Worm (Caenorhabditis elegans) whole organism, early embryonic: Measurements from ENCODE around the gene T19D12.6.

Experiments
- B0310.2 ChIP-seq: sonication (generic microtip); optimal IDR thresholded peaks from 2 replicates; lab custom pipeline; 2016; ENCODE audit warnings: mild to moderate bottlenecking, missing genetic modification characterization, missing compliant biosample characterization
- F13C5.2 ChIP-seq: sonication (generic microtip); optimal IDR thresholded peaks from 2 replicates; lab custom pipeline; 2017; ENCODE audit warnings: mild to moderate bottlenecking, missing genetic modification characterization, inconsistent platforms, missing compliant biosample characterization
- aly-1 ChIP-seq: sonication (generic microtip); optimal IDR thresholded peaks from 2 replicates; lab custom pipeline; 2016; ENCODE audit warnings: missing genetic modification characterization, missing compliant biosample characterization
- ama-1 ChIP-seq: fragments of 150-350 bp; optimal IDR thresholded peaks from 2 replicates; lab custom pipeline; 2014
- ceh-13 ChIP-seq: fragments of 200-800 bp; sonication (Bioruptor generic); optimal IDR thresholded peaks from 2 replicates; lab custom pipeline; 2018; ENCODE audit warnings: mild to moderate bottlenecking, missing genetic modification characterization, missing compliant biosample characterization
- ceh-36 ChIP-seq: sonication (generic microtip); optimal IDR thresholded peaks from 2 replicates; lab custom pipeline; 2016; ENCODE audit warnings: missing genetic modification characterization, inconsistent platforms, missing compliant biosample characterization
- ets-7 ChIP-seq: sonication (generic microtip); optimal IDR thresholded peaks from 2 replicates; lab custom pipeline; 2016; ENCODE audit warnings: missing genotype, missing genetic modification characterization, missing compliant biosample characterization
- flt-1 ChIP-seq: fragments of 200-800 bp; sonication (Bioruptor generic); IDR thresholded peaks from 2 replicates; pipeline ENCODE4 v1.3.6; 2022; ENCODE audit warnings: missing genetic modification characterization, missing compliant biosample characterization
- hmbx-1 ChIP-seq: sonication (generic microtip); optimal IDR thresholded peaks from 2 replicates; lab custom pipeline; 2016; ENCODE audit warnings: mild to moderate bottlenecking, missing genetic modification characterization, missing compliant biosample characterization
- hmg-4 ChIP-seq: fragments of 200-800 bp; sonication (Bioruptor generic); optimal IDR thresholded peaks from 2 replicates; lab custom pipeline; 2018; ENCODE audit warnings: mild to moderate bottlenecking, missing genetic modification characterization, missing compliant biosample characterization
- hnd-1 ChIP-seq: sonication (generic microtip); optimal IDR thresholded peaks from 2 replicates; lab custom pipeline; 2016; ENCODE audit warnings: missing genetic modification characterization, missing compliant biosample characterization
- pes-1 ChIP-seq: fragments of 200-800 bp; sonication (Bioruptor generic); IDR thresholded peaks from 2 replicates; pipeline ENCODE4 v1.3.6; 2022; ENCODE audit warnings: missing genetic modification reagents, missing genetic modification characterization, missing compliant biosample characterization
- scrt-1 ChIP-seq: fragments of 200-800 bp; sonication (Bioruptor generic); IDR thresholded peaks from 2 replicates; pipeline ENCODE4 v1.3.6; 2022; ENCODE audit warnings: missing genetic modification characterization, missing compliant biosample characterization
- sea-1 ChIP-seq: fragments of 200-800 bp; sonication (Bioruptor generic); conservative IDR thresholded peaks from 2 replicates; pipeline ENCODE4 v1.3.6; 2022; ENCODE audit warnings: missing genetic modification characterization, missing compliant biosample characterization
- tbx-11 ChIP-seq: fragments of 200-800 bp; sonication (Bioruptor generic); IDR thresholded peaks from 2 replicates; pipeline ENCODE4 v1.3.6; 2022; ENCODE audit warnings: missing genetic modification characterization, missing compliant biosample characterization
- tbx-37 ChIP-seq: fragments of 200-800 bp; sonication (Bioruptor generic); conservative IDR thresholded peaks from 2 replicates; pipeline ENCODE4 v1.3.6; 2022; ENCODE audit warnings: missing genetic modification reagents, missing genetic modification characterization, missing compliant biosample characterization
- tra-4 ChIP-seq: sonication (generic microtip); optimal IDR thresholded peaks from 2 replicates; lab custom pipeline; 2017; ENCODE audit warnings: missing genetic modification characterization, missing compliant biosample characterization

Gene T19D12.6

DNA sequence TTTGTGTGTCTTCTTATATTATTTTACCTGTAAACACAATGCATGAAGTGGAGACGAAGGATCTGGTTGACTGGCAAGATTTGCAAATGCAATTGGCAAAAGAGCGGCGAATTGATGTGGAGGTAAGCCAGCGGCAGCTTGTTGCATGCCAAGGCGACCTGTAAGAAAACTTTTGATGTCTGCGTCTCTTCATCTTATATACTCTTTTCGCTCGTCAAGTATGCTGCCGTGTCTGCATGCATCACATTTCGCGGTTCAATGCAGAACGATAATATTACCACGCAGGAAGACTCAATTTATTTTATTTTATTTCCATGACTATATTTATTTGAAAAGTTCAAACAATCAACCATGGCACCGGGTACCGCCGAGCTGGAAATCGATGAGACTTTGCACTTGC is 41.9 kb downstream of the T19D12.6 start, which contains the start of gene vps-33.2:
Gene vps-33.2 (plus strand): TSS at position 244 of the 400 bp plus-strand sequence.
- TF ChIP-seq hmg-4 (GFP tag; lab: Kevin White, UChicago) (no peak), tbx-37 (GFP tag; lab: Robert Waterston, UW) (no peak), F13C5.2 (tag; lab: Kevin White, UChicago) (no peak), flt-1 (GFP tag; lab: Robert Waterston, UW) (no peak), tbx-11 (GFP tag; lab: Robert Waterston, UW) (no peak), sea-1 (GFP tag; lab: Robert Waterston, UW) (no peak), B0310.2 (tag; lab: Kevin White, UChicago) (no peak), hmbx-1 (no peak), pes-1 (no peak)

DNA sequence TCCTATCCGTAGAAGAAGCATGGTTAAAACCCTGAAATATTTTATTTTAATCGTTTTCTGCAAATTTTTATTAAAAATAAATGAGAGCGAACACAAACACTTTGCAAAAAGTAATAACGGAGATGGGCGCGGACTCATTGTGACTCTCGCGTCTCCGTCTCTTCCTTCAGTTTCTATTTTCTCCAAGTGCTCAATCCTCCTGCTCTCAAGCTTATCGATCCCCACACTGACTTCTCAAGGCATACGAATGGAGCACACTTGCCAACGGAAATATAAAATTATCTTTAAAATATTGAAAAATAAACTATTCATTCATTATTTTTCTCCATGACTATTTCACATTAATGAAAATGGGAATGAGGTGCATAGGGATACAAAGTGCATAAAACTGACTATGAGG is 44.9 kb downstream of the T19D12.6 start, which contains the start of gene dnj-8:
Gene dnj-8 (minus strand): TSS at position 31 of the 400 bp plus-strand sequence.
- no peak for TF ChIP-seq ceh-13 (GFP tag; lab: Kevin White, UChicago)
- TF ChIP-seq flt-1 (GFP tag; lab: Robert Waterston, UW): no peak
- TF ChIP-seq tbx-37 (GFP tag; lab: Robert Waterston, UW): no peak
- no peak for TF ChIP-seq hmbx-1
- TF ChIP-seq hnd-1 (tag; lab: Kevin White, UChicago): no peak
- no peak for TF ChIP-seq hmg-4 (GFP tag; lab: Kevin White, UChicago)
- no peak for TF ChIP-seq sea-1 (GFP tag; lab: Robert Waterston, UW)
- no peak for TF ChIP-seq B0310.2 (tag; lab: Kevin White, UChicago)
- no peak for TF ChIP-seq ceh-36 (tag; lab: Kevin White, UChicago)
- TF ChIP-seq F13C5.2 (tag; lab: Kevin White, UChicago): no peak
- TF ChIP-seq ets-7 (tag; lab: Kevin White, UChicago): no peak
- TF ChIP-seq pes-1: no peak
- no peak for TF ChIP-seq tra-4 (tag; lab: Kevin White, UChicago)
- no peak for TF ChIP-seq scrt-1 (GFP tag; lab: Robert Waterston, UW)
- TF ChIP-seq tbx-11 (GFP tag; lab: Robert Waterston, UW): no peak
- no peak for TF ChIP-seq ama-1 (lab: Kevin White, UChicago)
- no peak for TF ChIP-seq aly-1 (tag; lab: Kevin White, UChicago)

DNA sequence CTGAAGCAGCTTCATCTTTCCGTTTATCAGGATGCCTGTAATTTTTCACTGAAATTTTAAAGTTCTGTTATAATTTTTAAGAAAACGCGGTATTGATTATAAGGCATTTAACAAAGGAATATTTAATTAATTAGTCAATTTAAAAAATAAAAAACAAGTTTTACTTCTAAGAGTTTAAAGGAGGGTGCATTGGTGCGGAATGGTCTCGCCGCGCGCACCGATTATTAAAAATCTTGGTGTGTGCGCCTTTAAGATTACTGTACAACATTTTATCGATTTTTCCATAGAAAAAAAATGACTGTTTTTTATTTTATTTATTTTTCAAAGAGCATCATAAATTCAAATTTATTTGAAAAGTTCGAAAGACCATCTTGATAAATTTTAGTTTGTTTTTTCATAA is 45.4 kb downstream of the T19D12.6 start:
- no peak for TF ChIP-seq ets-7 (tag; lab: Kevin White, UChicago)
- no peak for TF ChIP-seq pes-1
- TF ChIP-seq ama-1 (lab: Kevin White, UChicago): no peak
- no peak for TF ChIP-seq B0310.2 (tag; lab: Kevin White, UChicago)
- no peak for TF ChIP-seq hmbx-1
- TF ChIP-seq scrt-1 (GFP tag; lab: Robert Waterston, UW): no peak
- no peak for TF ChIP-seq sea-1 (GFP tag; lab: Robert Waterston, UW)
- TF ChIP-seq tbx-11 (GFP tag; lab: Robert Waterston, UW): no peak
- no peak for TF ChIP-seq F13C5.2 (tag; lab: Kevin White, UChicago)
- TF ChIP-seq ceh-13 (GFP tag; lab: Kevin White, UChicago): no peak
- no peak for TF ChIP-seq ceh-36 (tag; lab: Kevin White, UChicago)
- TF ChIP-seq tbx-37 (GFP tag; lab: Robert Waterston, UW): no peak

DNA sequence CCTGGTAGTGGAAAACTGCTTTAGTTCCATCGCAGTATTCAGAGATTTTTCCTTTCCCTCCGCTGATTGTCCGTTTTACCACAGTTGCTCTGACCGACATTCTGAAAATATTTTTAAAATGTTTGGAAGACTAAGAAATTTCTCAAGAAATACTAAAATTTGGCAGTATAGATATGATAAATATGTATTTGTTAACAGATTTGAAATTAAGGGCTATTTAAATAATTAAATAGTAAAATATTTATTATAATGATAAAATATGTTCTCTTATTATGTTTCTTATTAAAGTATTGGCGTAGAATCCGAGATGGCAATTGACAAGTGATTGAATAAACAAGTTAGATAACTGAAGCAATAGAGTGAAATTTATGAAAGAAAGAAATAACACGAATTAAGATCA is 48.8 kb downstream of the T19D12.6 start, which contains the start of gene aipr-1:
Gene aipr-1 (minus strand): TSS at position 101 of the 400 bp plus-strand sequence.
- TF ChIP-seq ceh-13 (GFP tag; lab: Kevin White, UChicago): no peak
- no peak for TF ChIP-seq pes-1
- no peak for TF ChIP-seq B0310.2 (tag; lab: Kevin White, UChicago)

DNA sequence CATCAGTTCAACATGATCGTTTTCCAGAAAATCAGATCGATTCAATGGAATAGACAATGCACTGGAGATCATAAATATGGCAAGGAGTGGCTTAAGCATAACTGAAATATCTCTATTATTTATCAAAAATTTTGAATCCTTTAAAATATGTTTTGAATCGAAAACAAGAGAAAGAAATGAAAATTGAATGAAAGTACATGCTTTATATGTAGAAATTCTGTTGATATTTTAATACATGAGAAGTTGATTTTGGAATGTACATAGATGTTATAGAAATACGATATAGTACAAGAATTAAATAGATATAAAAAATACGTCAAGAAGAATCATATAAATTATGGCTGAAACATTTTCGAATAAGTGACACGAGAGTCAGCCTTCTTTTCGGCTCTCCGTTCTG is 50.7 kb downstream of the T19D12.6 start, which contains the start of gene C56C10.9:
Gene C56C10.9 (minus strand): TSS at position 101 of the 400 bp plus-strand sequence.
- TF ChIP-seq ceh-13 (GFP tag; lab: Kevin White, UChicago) (no peak), F13C5.2 (tag; lab: Kevin White, UChicago) (no peak), flt-1 (GFP tag; lab: Robert Waterston, UW) (no peak), tra-4 (tag; lab: Kevin White, UChicago) (no peak), tbx-37 (GFP tag; lab: Robert Waterston, UW) (no peak), hnd-1 (tag; lab: Kevin White, UChicago) (no peak), ama-1 (lab: Kevin White, UChicago) (no peak), B0310.2 (tag; lab: Kevin White, UChicago) (no peak), ets-7 (tag; lab: Kevin White, UChicago) (no peak), hmg-4 (GFP tag; lab: Kevin White, UChicago) (no peak), hmbx-1 (no peak), pes-1 (no peak), sea-1 (GFP tag; lab: Robert Waterston, UW) (no peak), aly-1 (tag; lab: Kevin White, UChicago) (no peak), scrt-1 (GFP tag; lab: Robert Waterston, UW) (no peak), ceh-36 (tag; lab: Kevin White, UChicago) (no peak), tbx-11 (GFP tag; lab: Robert Waterston, UW) (no peak)

DNA sequence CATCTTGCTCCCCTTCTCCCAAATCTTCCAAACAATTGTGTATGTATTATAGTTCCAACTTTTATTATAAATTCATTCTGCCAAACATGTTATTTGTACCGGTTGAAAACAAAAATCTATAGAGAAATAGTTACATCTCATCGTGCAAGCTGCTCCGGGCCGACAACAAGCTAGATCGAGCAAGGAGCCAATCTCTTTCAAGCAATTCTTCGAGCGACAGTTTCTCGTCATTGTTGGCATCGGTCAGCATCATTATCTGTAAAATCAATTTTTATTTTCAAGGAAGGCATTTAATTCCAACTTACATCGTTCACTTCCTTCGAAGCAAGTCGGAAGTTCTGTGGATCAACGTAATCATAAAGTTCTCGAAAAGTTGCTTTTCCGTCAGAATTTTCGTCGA is 51.9 kb downstream of the T19D12.6 start:
- no peak for TF ChIP-seq ama-1 (lab: Kevin White, UChicago)
- TF ChIP-seq sea-1 (GFP tag; lab: Robert Waterston, UW): no peak
- TF ChIP-seq aly-1 (tag; lab: Kevin White, UChicago): no peak
- no peak for TF ChIP-seq F13C5.2 (tag; lab: Kevin White, UChicago)
- no peak for TF ChIP-seq flt-1 (GFP tag; lab: Robert Waterston, UW)
- TF ChIP-seq hnd-1 (tag; lab: Kevin White, UChicago): no peak
- TF ChIP-seq scrt-1 (GFP tag; lab: Robert Waterston, UW): no peak
- TF ChIP-seq hmg-4 (GFP tag; lab: Kevin White, UChicago): no peak
- no peak for TF ChIP-seq hmbx-1
- TF ChIP-seq tbx-11 (GFP tag; lab: Robert Waterston, UW): no peak
- TF ChIP-seq ceh-36 (tag; lab: Kevin White, UChicago): no peak
- no peak for TF ChIP-seq tbx-37 (GFP tag; lab: Robert Waterston, UW)
- no peak for TF ChIP-seq ceh-13 (GFP tag; lab: Kevin White, UChicago)
- no peak for TF ChIP-seq ets-7 (tag; lab: Kevin White, UChicago)

DNA sequence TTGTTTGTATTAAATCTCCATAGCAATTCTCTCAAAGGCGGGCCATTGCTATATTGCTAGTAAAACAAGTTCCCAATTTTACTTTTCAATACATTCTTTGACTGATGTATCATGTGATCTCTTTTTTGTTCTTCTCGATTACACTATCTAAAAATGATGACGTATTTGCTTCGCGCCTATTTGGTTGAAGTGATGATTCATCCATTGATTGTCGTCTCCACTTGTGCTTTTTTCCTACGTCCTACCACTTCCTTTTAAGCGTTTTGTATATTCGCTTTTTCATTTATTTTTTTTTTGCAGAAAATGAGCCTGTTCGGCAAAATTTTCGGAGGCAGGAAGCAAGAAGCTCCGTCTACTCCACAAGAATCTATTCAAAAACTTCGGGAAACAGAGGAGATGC is 53.5 kb downstream of the T19D12.6 start, which contains the start of gene vps-32.1:
Gene vps-32.1 (plus strand): TSS at position 301 of the 400 bp plus-strand sequence.
- TF ChIP-seq tbx-37 (GFP tag; lab: Robert Waterston, UW) (no peak), hmg-4 (GFP tag; lab: Kevin White, UChicago) (no peak), ceh-36 (tag; lab: Kevin White, UChicago) (no peak), flt-1 (GFP tag; lab: Robert Waterston, UW) (no peak), sea-1 (GFP tag; lab: Robert Waterston, UW) (no peak), aly-1 (tag; lab: Kevin White, UChicago) (no peak), pes-1 (no peak), B0310.2 (tag; lab: Kevin White, UChicago) (no peak), ets-7 (tag; lab: Kevin White, UChicago) (no peak), tbx-11 (GFP tag; lab: Robert Waterston, UW) (no peak), ceh-13 (GFP tag; lab: Kevin White, UChicago) (no peak), F13C5.2 (tag; lab: Kevin White, UChicago) (no peak), tra-4 (tag; lab: Kevin White, UChicago) (no peak), ama-1 (lab: Kevin White, UChicago) (no peak), hnd-1 (tag; lab: Kevin White, UChicago) (no peak), scrt-1 (GFP tag; lab: Robert Waterston, UW) (no peak), hmbx-1 (no peak)
